Worm (Caenorhabditis elegans): ENCODE measurements around the gene M04B2.4.

Gene M04B2.4

DNA sequence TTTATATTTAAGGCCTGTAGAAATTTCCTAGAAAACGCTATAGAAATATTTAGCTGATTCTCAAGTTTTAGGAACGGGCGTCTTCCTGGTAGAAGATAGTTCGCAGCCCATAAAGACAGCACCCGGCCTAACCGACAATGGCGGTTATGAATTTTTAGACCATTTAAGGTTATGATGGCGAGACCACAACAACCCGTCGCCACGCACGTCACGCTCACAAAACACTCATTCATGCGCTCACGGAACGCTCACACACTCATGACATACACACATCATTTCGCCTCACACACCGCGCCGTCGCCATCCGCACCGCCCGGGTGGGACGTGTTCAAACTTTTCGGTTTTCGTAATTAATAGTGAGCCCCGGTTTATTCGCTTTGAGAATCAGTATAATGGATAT lies 2.9 kb upstream of the M04B2.4 start (continued):
- TF ChIP-seq lin-35 (GFP tag; optimal IDR thresholded peaks at IDR 0.05) (peak in 1 of 3 experiments; percentile 1), ztf-3 (GFP tag; optimal IDR thresholded peaks at IDR 0.05) (no peak), attf-6 (GFP tag; IDR thresholded peaks at IDR 0.05) (no peak), B0261.1 (tag; optimal IDR thresholded peaks at IDR 0.05) (no peak), F39B2.1 (GFP tag; IDR thresholded peaks at IDR 0.05) (no peak), lsy-27 (tag; optimal IDR thresholded peaks at IDR 0.05; ENCODE audit: borderline replicate concordance, insufficient read depth) (no peak), madf-8 (GFP tag; conservative IDR thresholded peaks at IDR 0.05) (no peak), hrde-1 (tag; optimal IDR thresholded peaks at IDR 0.05; ENCODE audit: borderline replicate concordance) (no peak), unc-62 (GFP tag; optimal IDR thresholded peaks at IDR 0.05) (no peak), ZK185.1 (tag; optimal IDR thresholded peaks at IDR 0.05; ENCODE audit: poor library complexity, severe bottlenecking) (no peak), F23B12.7 (tag; optimal IDR thresholded peaks at IDR 0.05; ENCODE audit: insufficient read depth) (no peak), bed-1 (GFP tag; IDR thresholded peaks at IDR 0.05) (no peak), Y56A3A.18 (GFP tag; IDR thresholded peaks at IDR 0.05) (no peak), ztf-26 (tag; optimal IDR thresholded peaks at IDR 0.05) (no peak), tbx-9 (tag; optimal IDR thresholded peaks at IDR 0.05; ENCODE audit: borderline replicate concordance) (no peak), ztf-28 (GFP tag; IDR thresholded peaks at IDR 0.05) (no peak), ztf-22 (GFP tag; optimal IDR thresholded peaks at IDR 0.05) (no peak), rcor-1 (GFP tag; IDR thresholded peaks at IDR 0.05) (0 out of 2 replicates have a peak, but pooled peaks have one; percentile 14), hsf-1 (GFP tag; IDR thresholded peaks at IDR 0.05) (no peak), lir-1 (GFP tag; conservative IDR thresholded peaks at IDR 0.05) (peak; percentile 83), madf-3 (GFP tag; IDR thresholded peaks at IDR 0.05) (no peak), ekl-4 (GFP tag; IDR thresholded peaks at IDR 0.05) (0 out of 2 replicates have a peak, but pooled peaks have one; percentile 9), lsl-1 (GFP tag; optimal IDR thresholded peaks at IDR 0.05) (no peak), fkh-3 (tag; optimal IDR thresholded peaks at IDR 0.05) (no peak), sea-2 (GFP tag; IDR thresholded peaks at IDR 0.05) (no peak), C17E4.6 (GFP tag; IDR thresholded peaks at IDR 0.05) (no peak), dpl-1 (GFP tag; optimal IDR thresholded peaks at IDR 0.05) (no peak)

ce11 chrIV:11522225-11522952 lies 1.6 kb upstream of the M04B2.4 start:
- TF ChIP-seq fkh-3 (tag; optimal IDR thresholded peaks at IDR 0.05): no peak
- TF ChIP-seq nhr-27 (tag; optimal IDR thresholded peaks at IDR 0.05): no peak
- TF ChIP-seq snpc-4 (GFP tag; optimal IDR thresholded peaks at IDR 0.05): no peak
- peak in 2 of 4 experiments; percentile 12 to 24 for TF ChIP-seq snpc-4 (tag; optimal IDR thresholded peaks at IDR 0.05)
- TF ChIP-seq aptf-2 (GFP tag; conservative IDR thresholded peaks at IDR 0.05): no peak
- TF ChIP-seq snpc-1.3 (tag; optimal IDR thresholded peaks at IDR 0.05; ENCODE audit: insufficient read depth): peak; percentile 31
- 0 out of 2 replicates have a peak, but pooled peaks have one; percentile 11 for TF ChIP-seq ztf-25 (GFP tag; IDR thresholded peaks at IDR 0.05)
- TF ChIP-seq lsy-27 (tag; optimal IDR thresholded peaks at IDR 0.05; ENCODE audit: borderline replicate concordance, insufficient read depth): no peak
- no peak for TF ChIP-seq hlh-12 (tag; optimal IDR thresholded peaks at IDR 0.05)
- no peak for TF ChIP-seq sea-2 (GFP tag; IDR thresholded peaks at IDR 0.05)
- peak; percentile 40; the same call in 1 of the 2 replicates for TF ChIP-seq madf-8 (GFP tag; conservative IDR thresholded peaks at IDR 0.05)
- no peak for TF ChIP-seq egl-44 (GFP tag; IDR thresholded peaks at IDR 0.05)
- TF ChIP-seq mes-4 (tag; optimal IDR thresholded peaks at IDR 0.05): no peak
- TF ChIP-seq ztf-18 (tag; optimal IDR thresholded peaks at IDR 0.05): no peak
- no peak for TF ChIP-seq T26A5.8 (tag; optimal IDR thresholded peaks at IDR 0.05)
- TF ChIP-seq rec-8 (tag; optimal IDR thresholded peaks at IDR 0.05): no peak
- TF ChIP-seq ztf-26 (tag; optimal IDR thresholded peaks at IDR 0.05): peak; percentile 10
- TF ChIP-seq egl-18 (GFP tag; IDR thresholded peaks at IDR 0.05): no peak
- peak; percentile 29; the same call in 1 of the 2 replicates for TF ChIP-seq dox-1 (GFP tag; IDR thresholded peaks at IDR 0.05)
- 0 out of 2 replicates have a peak, but pooled peaks have one; percentile 18 for TF ChIP-seq madf-3 (GFP tag; IDR thresholded peaks at IDR 0.05)
- TF ChIP-seq F57C9.4 (tag; optimal IDR thresholded peaks at IDR 0.05): no peak
- TF ChIP-seq nfyb-1 (GFP tag; IDR thresholded peaks at IDR 0.05): no peak
- peak; percentile 20 for TF ChIP-seq nhr-80 (tag; optimal IDR thresholded peaks at IDR 0.05)
- TF ChIP-seq pha-4 (tag; optimal IDR thresholded peaks at IDR 0.05): no peak
- TF ChIP-seq rcor-1 (GFP tag; IDR thresholded peaks at IDR 0.05): no peak

All from whole organism, young adult.